Worm (Caenorhabditis elegans): ENCODE data around the gene F38A5.8.
A peak's percentile ranks its signal among the peaks of the same experiment; 100 is the strongest.

F38A5.8 gene

ce11 chrIV:6582604-6583003, 16.9 kb upstream of the F38A5.8 start, which contains the start of gene odr-8:
Gene odr-8, minus strand, starts transcription at chrIV:6582704.
- TF ChIP-seq lin-15B (tag; optimal IDR thresholded peaks at IDR 0.05) (no peak), sox-4 (tag; optimal IDR thresholded peaks at IDR 0.05) (no peak), snpc-4 (tag; optimal IDR thresholded peaks at IDR 0.05) (no peak), sptf-1 (tag; optimal IDR thresholded peaks at IDR 0.05) (no peak), skn-1 (tag; optimal IDR thresholded peaks at IDR 0.05) (no peak), F16B12.6 (tag; optimal IDR thresholded peaks at IDR 0.05) (no peak), C04F5.9 (tag; optimal IDR thresholded peaks at IDR 0.05) (no peak), fkh-10 (GFP tag; optimal IDR thresholded peaks at IDR 0.05) (no peak), nhr-71 (tag; optimal IDR thresholded peaks at IDR 0.05) (no peak)

ce11 chrIV:6585397-6585921, 14.1 kb upstream of the F38A5.8 start, which contains the start of the genes F38A5.2 and dnj-11:
Gene F38A5.2, minus strand, starts transcription at chrIV:6585400.
Gene dnj-11, plus strand, starts transcription at chrIV:6585871.
- TF ChIP-seq blmp-1 (tag; optimal IDR thresholded peaks at IDR 0.05) = peak; percentile 72
- peak; percentile 90 for TF ChIP-seq unc-130 (tag; optimal IDR thresholded peaks at IDR 0.05)
- no peak for TF ChIP-seq ceh-8 (GFP tag; optimal IDR thresholded peaks at IDR 0.05)
- peak; percentile 88 for TF ChIP-seq nhr-47 (tag; optimal IDR thresholded peaks at IDR 0.05)
- TF ChIP-seq nhr-11 (tag; optimal IDR thresholded peaks at IDR 0.05) = no peak
- TF ChIP-seq xbp-1 (tag; optimal IDR thresholded peaks at IDR 0.05) = peak; percentile 86
- no peak for TF ChIP-seq C34B4.2 (tag; optimal IDR thresholded peaks at IDR 0.05)
- peak; percentile 87 to 93 for TF ChIP-seq lsy-2 (tag; optimal IDR thresholded peaks at IDR 0.05)
- TF ChIP-seq rnt-1 (tag; optimal IDR thresholded peaks at IDR 0.05) = peak; percentile 90
- peak; percentile 90 for TF ChIP-seq skn-1 (tag; optimal IDR thresholded peaks at IDR 0.05)
- peak; percentile 52 for TF ChIP-seq nhr-237 (tag; optimal IDR thresholded peaks at IDR 0.05)
- TF ChIP-seq nhr-12 (tag; optimal IDR thresholded peaks at IDR 0.05) = no peak
- TF ChIP-seq ztf-4 (tag; optimal IDR thresholded peaks at IDR 0.05) = peak; percentile 29
- TF ChIP-seq isw-1 (GFP tag; IDR thresholded peaks at IDR 0.05) = peak; percentile 88
- TF ChIP-seq vab-15 (tag; optimal IDR thresholded peaks at IDR 0.05) = peak; percentile 55
- TF ChIP-seq zip-4 (GFP tag; optimal IDR thresholded peaks at IDR 0.05) = peak; percentile 58
- TF ChIP-seq swsn-7 (tag; optimal IDR thresholded peaks at IDR 0.05) = peak; percentile 85
- peak; percentile 88 to 90 for TF ChIP-seq efl-1 (optimal IDR thresholded peaks at IDR 0.05)
- TF ChIP-seq efl-1 (GFP tag; optimal IDR thresholded peaks at IDR 0.05 in 1 of 2) = peak; percentile 83 to 98
- TF ChIP-seq lin-35 (GFP tag; optimal IDR thresholded peaks at IDR 0.05) = peak; percentile 86 to 91
- TF ChIP-seq egl-13 (tag; optimal IDR thresholded peaks at IDR 0.05) = peak; percentile 56
- TF ChIP-seq nhr-84 (tag; optimal IDR thresholded peaks at IDR 0.05) = peak; percentile 19
- TF ChIP-seq nhr-20 (tag; optimal IDR thresholded peaks at IDR 0.05) = peak; percentile 87
- TF ChIP-seq dsc-1 (tag; optimal IDR thresholded peaks at IDR 0.05) = peak; percentile 75
- TF ChIP-seq ceh-88 (GFP tag; IDR thresholded peaks at IDR 0.05) = peak; percentile 52; the same call in 1 of the 2 replicates
- TF ChIP-seq dpl-1 (GFP tag; optimal IDR thresholded peaks at IDR 0.05) = peak; percentile 79 to 86 (median 83)
- peak; percentile 89 for TF ChIP-seq lin-14 (GFP tag; optimal IDR thresholded peaks at IDR 0.05)
- no peak for TF ChIP-seq hlh-4 (tag; optimal IDR thresholded peaks at IDR 0.05)
- no peak for TF ChIP-seq efl-3 (GFP tag; optimal IDR thresholded peaks at IDR 0.05)
- peak; percentile 65 for TF ChIP-seq fkh-10 (GFP tag; optimal IDR thresholded peaks at IDR 0.05)
- TF ChIP-seq ceh-82 (tag; optimal IDR thresholded peaks at IDR 0.05) = peak; percentile 70 to 93 (median 80)
- peak; percentile 85 for TF ChIP-seq aly-2 (tag; optimal IDR thresholded peaks at IDR 0.05)
- peak; percentile 7 for TF ChIP-seq sup-37 (GFP tag; optimal IDR thresholded peaks at IDR 0.05)
- TF ChIP-seq nhr-28 (tag; optimal IDR thresholded peaks at IDR 0.05) = no peak
- peak; percentile 84 for TF ChIP-seq nhr-90 (tag; optimal IDR thresholded peaks at IDR 0.05; ENCODE audit: poor library complexity)
- peak; percentile 82 for TF ChIP-seq nhr-19 (GFP tag; conservative IDR thresholded peaks at IDR 0.05)
- TF ChIP-seq tbx-2 (tag; optimal IDR thresholded peaks at IDR 0.05) = peak; percentile 86
- TF ChIP-seq lir-3 (tag; optimal IDR thresholded peaks at IDR 0.05; ENCODE audit: poor library complexity) = peak; percentile 66
- TF ChIP-seq pax-3 (tag; optimal IDR thresholded peaks at IDR 0.05) = peak; percentile 48
- no peak for TF ChIP-seq unc-98 (GFP tag; IDR thresholded peaks at IDR 0.05)
- peak; percentile 74 for TF ChIP-seq grh-1 (GFP tag; IDR thresholded peaks at IDR 0.05)
- peak; percentile 26 for TF ChIP-seq pag-3 (tag; optimal IDR thresholded peaks at IDR 0.05; ENCODE audit: borderline replicate concordance, insufficient read depth)
- TF ChIP-seq irx-1 (tag; optimal IDR thresholded peaks at IDR 0.05) = peak; percentile 75
- TF ChIP-seq nhr-76 (tag; optimal IDR thresholded peaks at IDR 0.05) = no peak
